Comparison of ENCODE assay signal across 1 fruit fly cellular context in genomic region chr2L:8239712-8240245, dm6.
A peak's percentile ranks its signal among the peaks of the same experiment; 100 is the strongest.
TF ChIP-seq lines count a peak whose summit lies in the region.

TSS of gene Pvr (minus strand) at chr2L:8239878.

TF ChIP-seq in whole organism, embryonic, 481 proteins besides CTCF, POLR2A, EP300 and RAD21 (continued from another document and continues in another):
- TF ChIP-seq dysf (GFP tag; IDR thresholded peaks at IDR 0.05; lab: Robert Waterston, UW) = no peak
- no peak for TF ChIP-seq TFAM (GFP tag; optimal IDR thresholded peaks at IDR 0.05; lab: Kevin White, UChicago)
- no peak for TF ChIP-seq CG18262 (tag; optimal IDR thresholded peaks at IDR 0.05; lab: Kevin White, UChicago)
- no peak for TF ChIP-seq CG16863 (GFP tag; optimal IDR thresholded peaks at IDR 0.05; lab: Kevin White, UChicago)
- peak; percentile 97 for TF ChIP-seq bbx (GFP tag; IDR thresholded peaks at IDR 0.05; lab: Robert Waterston, UW; ENCODE audit: partially characterized antibody)
- TF ChIP-seq h (optimal IDR thresholded peaks at IDR 0.05; lab: Kevin White, UChicago) = no peak
- no peak for TF ChIP-seq ro (GFP tag; IDR thresholded peaks at IDR 0.05; lab: Robert Waterston, UW)
- no peak for TF ChIP-seq CG11695 (GFP tag; IDR thresholded peaks at IDR 0.05; lab: Robert Waterston, UW)
- no peak for TF ChIP-seq Vsx1 (GFP tag; optimal IDR thresholded peaks at IDR 0.05; lab: Kevin White, UChicago)
- no peak for TF ChIP-seq Spps (tag; optimal IDR thresholded peaks at IDR 0.05; lab: Kevin White, UChicago)
- TF ChIP-seq Neu2 (GFP tag; optimal IDR thresholded peaks at IDR 0.05; lab: Kevin White, UChicago; ENCODE audit: borderline replicate concordance) = no peak
- no peak for TF ChIP-seq Bdp1 (GFP tag; optimal IDR thresholded peaks at IDR 0.05; lab: Kevin White, UChicago)
- no peak for TF ChIP-seq Side (GFP tag; optimal IDR thresholded peaks at IDR 0.05; lab: Kevin White, UChicago)
- no peak for TF ChIP-seq pfk (GFP tag; optimal IDR thresholded peaks at IDR 0.05; lab: Kevin White, UChicago)
- TF ChIP-seq otp (GFP tag; IDR thresholded peaks at IDR 0.05; lab: Robert Waterston, UW) = 0 out of 3 replicates have a peak, but pooled peaks have one; percentile 8
- TF ChIP-seq CG2889 (GFP tag; IDR thresholded peaks at IDR 0.05; lab: Robert Waterston, UW) = no peak
- TF ChIP-seq disco-r (GFP tag; optimal IDR thresholded peaks at IDR 0.05; lab: Kevin White, UChicago) = no peak
- no peak for TF ChIP-seq CG10654 (GFP tag; optimal IDR thresholded peaks at IDR 0.05; lab: Kevin White, UChicago)
- peak; percentile 40 for TF ChIP-seq CG33213 (GFP tag; optimal IDR thresholded peaks at IDR 0.05; lab: Kevin White, UChicago)
- no peak for TF ChIP-seq nerfin-1 (tag; optimal IDR thresholded peaks at IDR 0.05; lab: Kevin White, UChicago)
- TF ChIP-seq CG31441 (GFP tag; IDR thresholded peaks at IDR 0.05; lab: Robert Waterston, UW) = no peak
- peak; percentile 82 for TF ChIP-seq mld (GFP tag; IDR thresholded peaks at IDR 0.05; lab: Robert Waterston, UW; ENCODE audit: partially characterized antibody)
- no peak for TF ChIP-seq her (GFP tag; optimal IDR thresholded peaks at IDR 0.05; lab: Kevin White, UChicago)
- TF ChIP-seq oc (tag; optimal IDR thresholded peaks at IDR 0.05; lab: Kevin White, UChicago) = no peak
- peak; percentile 69 for TF ChIP-seq CG2116 (GFP tag; optimal IDR thresholded peaks at IDR 0.05; lab: Kevin White, UChicago)
- no peak for TF ChIP-seq tio (GFP tag; optimal IDR thresholded peaks at IDR 0.05; lab: Kevin White, UChicago)
- TF ChIP-seq Atf3 (GFP tag; optimal IDR thresholded peaks at IDR 0.05; lab: Kevin White, UChicago) = no peak
- peak; percentile 95 for TF ChIP-seq CG6791 (GFP tag; IDR thresholded peaks at IDR 0.05; lab: Robert Waterston, UW; ENCODE audit: partially characterized antibody)
- TF ChIP-seq gcm (GFP tag; optimal IDR thresholded peaks at IDR 0.05; lab: Kevin White, UChicago) = no peak
- TF ChIP-seq prd (optimal IDR thresholded peaks at IDR 0.05; lab: Kevin White, UChicago) = no peak
- no peak for TF ChIP-seq prd (GFP tag; IDR thresholded peaks at IDR 0.05; lab: Robert Waterston, UW)
- TF ChIP-seq ind (GFP tag; optimal IDR thresholded peaks at IDR 0.05; lab: Kevin White, UChicago) = no peak
- TF ChIP-seq pros (GFP tag; optimal IDR thresholded peaks at IDR 0.05; lab: Kevin White, UChicago) = no peak
- TF ChIP-seq YL-1 (GFP tag; optimal IDR thresholded peaks at IDR 0.05; lab: Kevin White, UChicago) = no peak
- TF ChIP-seq HHEX (GFP tag; optimal IDR thresholded peaks at IDR 0.05; lab: Kevin White, UChicago) = no peak
- no peak for TF ChIP-seq cato (GFP tag; optimal IDR thresholded peaks at IDR 0.05; lab: Kevin White, UChicago; ENCODE audit: borderline replicate concordance)
- peak; percentile 74 for TF ChIP-seq Lhr (GFP tag; optimal IDR thresholded peaks at IDR 0.05; lab: Kevin White, UChicago)
- no peak for TF ChIP-seq NK7.1 (GFP tag; optimal IDR thresholded peaks at IDR 0.05; lab: Kevin White, UChicago)
- TF ChIP-seq Opbp (GFP tag; IDR thresholded peaks at IDR 0.05; lab: Robert Waterston, UW; ENCODE audit: partially characterized antibody) = peak; percentile 92
- TF ChIP-seq CG7745 (tag; optimal IDR thresholded peaks at IDR 0.05; lab: Kevin White, UChicago) = no peak
- no peak for TF ChIP-seq CG4707 (GFP tag; optimal IDR thresholded peaks at IDR 0.05; lab: Kevin White, UChicago)
- TF ChIP-seq p53 (GFP tag; optimal IDR thresholded peaks at IDR 0.05; lab: Kevin White, UChicago) = no peak
- TF ChIP-seq CG7786 (GFP tag; optimal IDR thresholded peaks at IDR 0.05; lab: Kevin White, UChicago) = no peak
- TF ChIP-seq slou (GFP tag; optimal IDR thresholded peaks at IDR 0.05; lab: Kevin White, UChicago) = no peak
- TF ChIP-seq kay (GFP tag; optimal IDR thresholded peaks at IDR 0.05; lab: Kevin White, UChicago) = no peak
- peak; percentile 32 for TF ChIP-seq lbe (GFP tag; optimal IDR thresholded peaks at IDR 0.05; lab: Kevin White, UChicago)
- TF ChIP-seq ham (GFP tag; IDR thresholded peaks at IDR 0.05; lab: Robert Waterston, UW) = no peak
- TF ChIP-seq Ravus (GFP tag; IDR thresholded peaks at IDR 0.05; lab: Robert Waterston, UW) = no peak
- TF ChIP-seq z (GFP tag; IDR thresholded peaks at IDR 0.05; lab: Robert Waterston, UW) = no peak
- no peak for TF ChIP-seq CG43689 (GFP tag; IDR thresholded peaks at IDR 0.05; lab: Robert Waterston, UW)
- no peak for TF ChIP-seq Rx (GFP tag; IDR thresholded peaks at IDR 0.05; lab: Robert Waterston, UW)
- no peak for TF ChIP-seq CG2202 (tag; optimal IDR thresholded peaks at IDR 0.05; lab: Kevin White, UChicago)
- TF ChIP-seq CG15269 (tag; optimal IDR thresholded peaks at IDR 0.05; lab: Kevin White, UChicago) = no peak
- no peak; the same call in 1 of the 2 replicates for TF ChIP-seq CG9932 (GFP tag; IDR thresholded peaks at IDR 0.05; lab: Robert Waterston, UW)
- TF ChIP-seq repo (GFP tag; optimal IDR thresholded peaks at IDR 0.05; lab: Kevin White, UChicago) = no peak
- TF ChIP-seq CG6854 (GFP tag; optimal IDR thresholded peaks at IDR 0.05; lab: Kevin White, UChicago) = no peak
- no peak for TF ChIP-seq dmrt99B (tag; optimal IDR thresholded peaks at IDR 0.05; lab: Kevin White, UChicago)
- TF ChIP-seq hbn (GFP tag; IDR thresholded peaks at IDR 0.05; lab: Robert Waterston, UW; ENCODE audit: partially characterized antibody) = peak; percentile 96
- TF ChIP-seq vfl (GFP tag; optimal IDR thresholded peaks at IDR 0.05; lab: Kevin White, UChicago) = no peak
- no peak for TF ChIP-seq dimm (GFP tag; IDR thresholded peaks at IDR 0.05; lab: Robert Waterston, UW)
- TF ChIP-seq CG8089 (GFP tag; optimal IDR thresholded peaks at IDR 0.05; lab: Kevin White, UChicago) = no peak
- TF ChIP-seq slbo (GFP tag; IDR thresholded peaks at IDR 0.05; lab: Robert Waterston, UW) = no peak
- peak; percentile 0 for TF ChIP-seq Mad (GFP tag; optimal IDR thresholded peaks at IDR 0.05; lab: Kevin White, UChicago)
- TF ChIP-seq maf-S (GFP tag; optimal IDR thresholded peaks at IDR 0.05; lab: Kevin White, UChicago) = no peak
- TF ChIP-seq dan (GFP tag; IDR thresholded peaks at IDR 0.05; lab: Robert Waterston, UW) = no peak
- TF ChIP-seq Sin3A (optimal IDR thresholded peaks at IDR 0.05; lab: Kevin White, UChicago) = peak; percentile 82
- TF ChIP-seq croc (GFP tag; conservative IDR thresholded peaks at IDR 0.05; lab: Robert Waterston, UW) = no peak
- no peak for TF ChIP-seq CG15073 (GFP tag; optimal IDR thresholded peaks at IDR 0.05; lab: Kevin White, UChicago)
- TF ChIP-seq exex (tag; optimal IDR thresholded peaks at IDR 0.05; lab: Kevin White, UChicago) = no peak
- TF ChIP-seq salm (tag; optimal IDR thresholded peaks at IDR 0.05; lab: Kevin White, UChicago) = no peak
- TF ChIP-seq bcd (GFP tag; optimal IDR thresholded peaks at IDR 0.05; lab: Kevin White, UChicago) = peak; percentile 1
- no peak for TF ChIP-seq Kr (GFP tag; optimal IDR thresholded peaks at IDR 0.05; lab: Kevin White, UChicago)
- TF ChIP-seq Dek (tag; optimal IDR thresholded peaks at IDR 0.05; lab: Kevin White, UChicago) = no peak
- TF ChIP-seq ERR (GFP tag; optimal IDR thresholded peaks at IDR 0.05; lab: Kevin White, UChicago) = no peak
- TF ChIP-seq vvl (GFP tag; IDR thresholded peaks at IDR 0.05; lab: Robert Waterston, UW) = peak; percentile 31; the same call in 1 of the 2 replicates
- TF ChIP-seq usp (GFP tag; optimal IDR thresholded peaks at IDR 0.05; lab: Kevin White, UChicago) = no peak
- no peak for TF ChIP-seq jumu (GFP tag; optimal IDR thresholded peaks at IDR 0.05; lab: Kevin White, UChicago)
- TF ChIP-seq Elba2 (GFP tag; optimal IDR thresholded peaks at IDR 0.05; lab: Kevin White, UChicago) = no peak
- no peak for TF ChIP-seq D19B (GFP tag; optimal IDR thresholded peaks at IDR 0.05; lab: Kevin White, UChicago)
- TF ChIP-seq Ets97D (GFP tag; optimal IDR thresholded peaks at IDR 0.05; lab: Kevin White, UChicago) = peak; percentile 71
- peak; percentile 55 for TF ChIP-seq CG12659 (GFP tag; optimal IDR thresholded peaks at IDR 0.05; lab: Kevin White, UChicago)
- TF ChIP-seq CG2875 (GFP tag; optimal IDR thresholded peaks at IDR 0.05; lab: Kevin White, UChicago) = no peak
- peak; percentile 90 for TF ChIP-seq CG42726 (GFP tag; IDR thresholded peaks at IDR 0.05; lab: Robert Waterston, UW; ENCODE audit: partially characterized antibody)
- no peak for TF ChIP-seq org-1 (GFP tag; optimal IDR thresholded peaks at IDR 0.05; lab: Kevin White, UChicago)
- TF ChIP-seq tx (GFP tag; optimal IDR thresholded peaks at IDR 0.05; lab: Kevin White, UChicago) = no peak
- TF ChIP-seq grau (tag; optimal IDR thresholded peaks at IDR 0.05; lab: Kevin White, UChicago) = no peak
- no peak for TF ChIP-seq en (GFP tag; optimal IDR thresholded peaks at IDR 0.05; lab: Kevin White, UChicago)
- peak; percentile 67 for TF ChIP-seq nmo (GFP tag; optimal IDR thresholded peaks at IDR 0.05; lab: Kevin White, UChicago)
- peak; percentile 71 for TF ChIP-seq CG15514 (GFP tag; optimal IDR thresholded peaks at IDR 0.05; lab: Kevin White, UChicago)
- no peak for TF ChIP-seq Antp (GFP tag; optimal IDR thresholded peaks at IDR 0.05; lab: Kevin White, UChicago)
- TF ChIP-seq ci (GFP tag; IDR thresholded peaks at IDR 0.05; lab: Robert Waterston, UW) = peak; percentile 17; the same call in 1 of the 3 replicates
- peak; percentile 50 for TF ChIP-seq CG9437 (GFP tag; optimal IDR thresholded peaks at IDR 0.05; lab: Kevin White, UChicago)
- TF ChIP-seq CG11696 (GFP tag; IDR thresholded peaks at IDR 0.05; lab: Robert Waterston, UW) = no peak
- TF ChIP-seq Hr39 (optimal IDR thresholded peaks at IDR 0.05; lab: Kevin White, UChicago) = no peak
- TF ChIP-seq cas (GFP tag; IDR thresholded peaks at IDR 0.05; lab: Robert Waterston, UW) = no peak
- no peak for TF ChIP-seq Hey (tag; optimal IDR thresholded peaks at IDR 0.05; lab: Kevin White, UChicago)
- no peak for TF ChIP-seq CG7357 (GFP tag; IDR thresholded peaks at IDR 0.05; lab: Robert Waterston, UW)
- peak in 1 of 2 experiments; percentile 21 for TF ChIP-seq dpn (GFP tag; optimal IDR thresholded peaks at IDR 0.05; lab: Kevin White, UChicago)
- no peak for TF ChIP-seq CG18599 (GFP tag; optimal IDR thresholded peaks at IDR 0.05; lab: Kevin White, UChicago)
- peak; percentile 39 for TF ChIP-seq CG32532 (GFP tag; IDR thresholded peaks at IDR 0.05; lab: Robert Waterston, UW)
- TF ChIP-seq Nf-YB (GFP tag; optimal IDR thresholded peaks at IDR 0.05; lab: Kevin White, UChicago) = no peak
- TF ChIP-seq CG13123 (GFP tag; optimal IDR thresholded peaks at IDR 0.05; lab: Kevin White, UChicago) = no peak
- no peak for TF ChIP-seq CG2120 (GFP tag; optimal IDR thresholded peaks at IDR 0.05; lab: Kevin White, UChicago)
- TF ChIP-seq Dad (GFP tag; optimal IDR thresholded peaks at IDR 0.05; lab: Kevin White, UChicago) = peak; percentile 23
- no peak for TF ChIP-seq tup (GFP tag; optimal IDR thresholded peaks at IDR 0.05; lab: Kevin White, UChicago)
- TF ChIP-seq emc (GFP tag; optimal IDR thresholded peaks at IDR 0.05; lab: Kevin White, UChicago) = no peak
- TF ChIP-seq CG13894 (tag; optimal IDR thresholded peaks at IDR 0.05; lab: Kevin White, UChicago) = no peak
- peak; percentile 4 for TF ChIP-seq Max (GFP tag; optimal IDR thresholded peaks at IDR 0.05; lab: Kevin White, UChicago)
- no peak for TF ChIP-seq CG15696 (tag; optimal IDR thresholded peaks at IDR 0.05; lab: Kevin White, UChicago)
- TF ChIP-seq CG1233 (GFP tag; optimal IDR thresholded peaks at IDR 0.05; lab: Kevin White, UChicago) = no peak
- TF ChIP-seq CG34422 (GFP tag; IDR thresholded peaks at IDR 0.05; lab: Robert Waterston, UW) = peak; percentile 11; the same call in 1 of the 3 replicates
- no peak for TF ChIP-seq eyg (GFP tag; optimal IDR thresholded peaks at IDR 0.05; lab: Kevin White, UChicago)
- TF ChIP-seq pho (GFP tag; optimal IDR thresholded peaks at IDR 0.05; lab: Kevin White, UChicago) = no peak
- peak; percentile 11 for TF ChIP-seq CG17385 (GFP tag; optimal IDR thresholded peaks at IDR 0.05; lab: Kevin White, UChicago)
- no peak for TF ChIP-seq CG12769 (tag; optimal IDR thresholded peaks at IDR 0.05; lab: Kevin White, UChicago)
- TF ChIP-seq Sox100B (GFP tag; optimal IDR thresholded peaks at IDR 0.05; lab: Kevin White, UChicago) = no peak
- no peak for TF ChIP-seq Ptx1 (GFP tag; IDR thresholded peaks at IDR 0.05; lab: Robert Waterston, UW)
- TF ChIP-seq lov (optimal IDR thresholded peaks at IDR 0.05; lab: Kevin White, UChicago) = no peak
- TF ChIP-seq lov (GFP tag; IDR thresholded peaks at IDR 0.05; lab: Robert Waterston, UW) = no peak
- no peak for TF ChIP-seq wek (GFP tag; optimal IDR thresholded peaks at IDR 0.05; lab: Kevin White, UChicago)
- no peak; the same call in 3 of the 4 replicates for TF ChIP-seq Gug (GFP tag; IDR thresholded peaks at IDR 0.05; lab: Robert Waterston, UW)
- peak; percentile 17 for TF ChIP-seq CG13775 (GFP tag; optimal IDR thresholded peaks at IDR 0.05; lab: Kevin White, UChicago)
- no peak for TF ChIP-seq pan (optimal IDR thresholded peaks at IDR 0.05; lab: Kevin White, UChicago)
- no peak for TF ChIP-seq pan (GFP tag; optimal IDR thresholded peaks at IDR 0.05 in 1 of 2, IDR thresholded peaks at IDR 0.05 in 1 of 2)
- no peak for TF ChIP-seq CG12155 (GFP tag; optimal IDR thresholded peaks at IDR 0.05; lab: Kevin White, UChicago)
- TF ChIP-seq gsb-n (tag; optimal IDR thresholded peaks at IDR 0.05; lab: Kevin White, UChicago) = no peak
- no peak for TF ChIP-seq fd96Cb (tag; optimal IDR thresholded peaks at IDR 0.05; lab: Kevin White, UChicago)
- TF ChIP-seq CG11723 (GFP tag; optimal IDR thresholded peaks at IDR 0.05; lab: Kevin White, UChicago) = no peak
- peak; percentile 3 for TF ChIP-seq CG8924 (tag; optimal IDR thresholded peaks at IDR 0.05; lab: Kevin White, UChicago)
- no peak for TF ChIP-seq cg (GFP tag; optimal IDR thresholded peaks at IDR 0.05; lab: Kevin White, UChicago)
- no peak for TF ChIP-seq CHES-1-like (GFP tag; optimal IDR thresholded peaks at IDR 0.05; lab: Kevin White, UChicago)
- TF ChIP-seq lola (GFP tag; optimal IDR thresholded peaks at IDR 0.05; lab: Kevin White, UChicago) = peak in 1 of 3 experiments; percentile 22
- no peak for TF ChIP-seq Lpt (GFP tag; optimal IDR thresholded peaks at IDR 0.05; lab: Kevin White, UChicago)
- no peak for TF ChIP-seq CG11456 (GFP tag; IDR thresholded peaks at IDR 0.05; lab: Robert Waterston, UW)
- TF ChIP-seq CG2712 (tag; optimal IDR thresholded peaks at IDR 0.05; lab: Kevin White, UChicago) = no peak
- no peak for TF ChIP-seq slp2 (GFP tag; optimal IDR thresholded peaks at IDR 0.05; lab: Kevin White, UChicago)
- peak; percentile 19 for TF ChIP-seq HLHmδ (GFP tag; optimal IDR thresholded peaks at IDR 0.05; lab: Kevin White, UChicago)
- no peak for TF ChIP-seq CG31365 (tag; optimal IDR thresholded peaks at IDR 0.05; lab: Kevin White, UChicago)
